Fruit fly (Drosophila melanogaster): Measurements from ENCODE around the gene CG17258.

Gene CG17258

DNA sequence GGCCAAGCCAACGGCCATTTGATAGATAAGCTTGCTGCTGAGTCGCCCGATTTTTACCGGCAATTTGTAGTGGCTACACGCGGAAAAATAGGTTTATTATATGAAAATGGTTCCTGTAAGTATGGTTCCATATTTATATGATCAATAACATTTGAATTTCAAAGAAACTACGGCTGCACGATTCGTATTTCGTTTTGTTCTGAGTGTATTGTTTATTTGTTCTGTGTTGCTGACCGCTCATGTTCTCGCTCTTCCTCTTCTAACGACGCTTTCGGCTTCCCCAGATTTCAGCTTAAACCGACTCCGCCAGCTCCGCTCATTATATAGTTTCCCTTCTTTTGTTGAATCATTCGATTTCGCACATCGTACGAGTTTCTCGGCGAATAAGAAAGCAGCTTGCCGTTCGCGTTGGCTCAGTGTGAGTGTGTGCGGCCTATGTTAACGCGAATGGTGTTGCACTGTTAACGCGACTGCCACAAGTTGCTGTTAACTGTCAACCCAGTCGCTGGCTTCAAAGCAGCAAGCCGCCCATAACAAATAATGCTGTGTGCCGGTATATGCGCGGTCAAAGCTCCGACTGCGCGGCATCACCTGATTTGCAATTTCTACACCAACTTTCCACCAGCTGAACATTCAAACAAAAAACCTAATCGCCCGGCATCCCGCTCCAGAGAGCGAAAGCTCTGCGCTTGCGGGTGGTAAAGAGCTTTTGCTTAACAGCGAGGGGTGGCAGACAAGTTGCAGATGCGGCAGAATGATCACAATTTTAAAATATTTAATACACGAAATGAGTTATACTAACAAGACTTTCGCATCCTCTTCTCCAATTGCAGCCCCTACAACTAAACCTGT lies 23.9 kb upstream of the CG17258 start (continued):
- TF ChIP-seq Rfx (GFP tag; IDR thresholded peaks at IDR 0.05) (peak; percentile 80), CG15011 (GFP tag; optimal IDR thresholded peaks at IDR 0.05) (no peak), CG9437 (GFP tag; optimal IDR thresholded peaks at IDR 0.05) (peak; percentile 17), CG15514 (GFP tag; optimal IDR thresholded peaks at IDR 0.05) (peak; percentile 21), Hsf (GFP tag; optimal IDR thresholded peaks at IDR 0.05) (peak; percentile 1), CG14441 (GFP tag; IDR thresholded peaks at IDR 0.05) (no peak), CG6175 (GFP tag; IDR thresholded peaks at IDR 0.05) (peak; percentile 87), h (optimal IDR thresholded peaks at IDR 0.05) (no peak), onecut (GFP tag; IDR thresholded peaks at IDR 0.05) (no peak), ara (GFP tag; IDR thresholded peaks at IDR 0.05) (0 out of 2 replicates have a peak, but pooled peaks have one; percentile 9), cas (GFP tag; IDR thresholded peaks at IDR 0.05) (0 out of 2 replicates have a peak, but pooled peaks have one; percentile 5), CG11696 (GFP tag; IDR thresholded peaks at IDR 0.05) (0 out of 2 replicates have a peak, but pooled peaks have one; percentile 36), lbe (GFP tag; optimal IDR thresholded peaks at IDR 0.05) (no peak), rib (GFP tag; IDR thresholded peaks at IDR 0.05) (peak; percentile 16; the same call in 1 of the 2 replicates), CTCF (GFP tag; optimal IDR thresholded peaks at IDR 0.05) (no peak), CG15696 (tag; optimal IDR thresholded peaks at IDR 0.05) (no peak), CG10147 (GFP tag; optimal IDR thresholded peaks at IDR 0.05) (no peak), Myb (GFP tag; optimal IDR thresholded peaks at IDR 0.05) (peak; percentile 61), CrebB (tag; optimal IDR thresholded peaks at IDR 0.05) (no peak), Side (GFP tag; optimal IDR thresholded peaks at IDR 0.05) (no peak), CG7556 (GFP tag; optimal IDR thresholded peaks at IDR 0.05) (peak; percentile 40), Spps (tag; optimal IDR thresholded peaks at IDR 0.05) (no peak), sob (GFP tag; IDR thresholded peaks at IDR 0.05) (peak; percentile 43; the same call in 1 of the 2 replicates), CG17359 (tag; optimal IDR thresholded peaks at IDR 0.05) (no peak), chn (GFP tag; optimal IDR thresholded peaks at IDR 0.05) (peak; percentile 37), CG10979 (tag; optimal IDR thresholded peaks at IDR 0.05) (no peak), Ets97D (GFP tag; optimal IDR thresholded peaks at IDR 0.05) (no peak), Pdp1 (GFP tag; optimal IDR thresholded peaks at IDR 0.05) (peak in 1 of 2 experiments; percentile 23), CG17385 (GFP tag; optimal IDR thresholded peaks at IDR 0.05) (peak; percentile 49), Hr51 (GFP tag; optimal IDR thresholded peaks at IDR 0.05) (no peak), fu2 (GFP tag; optimal IDR thresholded peaks at IDR 0.05) (peak; percentile 45), Mes4 (GFP tag; optimal IDR thresholded peaks at IDR 0.05) (no peak), Lim3 (GFP tag; IDR thresholded peaks at IDR 0.05) (0 out of 2 replicates have a peak, but pooled peaks have one; percentile 12), grau (tag; optimal IDR thresholded peaks at IDR 0.05) (peak; percentile 11), CG9609 (GFP tag; optimal IDR thresholded peaks at IDR 0.05) (peak; percentile 19), CG6272 (GFP tag; IDR thresholded peaks at IDR 0.05) (0 out of 2 replicates have a peak, but pooled peaks have one; percentile 22), CG8944 (GFP tag; optimal IDR thresholded peaks at IDR 0.05) (peak; percentile 8)

DNA sequence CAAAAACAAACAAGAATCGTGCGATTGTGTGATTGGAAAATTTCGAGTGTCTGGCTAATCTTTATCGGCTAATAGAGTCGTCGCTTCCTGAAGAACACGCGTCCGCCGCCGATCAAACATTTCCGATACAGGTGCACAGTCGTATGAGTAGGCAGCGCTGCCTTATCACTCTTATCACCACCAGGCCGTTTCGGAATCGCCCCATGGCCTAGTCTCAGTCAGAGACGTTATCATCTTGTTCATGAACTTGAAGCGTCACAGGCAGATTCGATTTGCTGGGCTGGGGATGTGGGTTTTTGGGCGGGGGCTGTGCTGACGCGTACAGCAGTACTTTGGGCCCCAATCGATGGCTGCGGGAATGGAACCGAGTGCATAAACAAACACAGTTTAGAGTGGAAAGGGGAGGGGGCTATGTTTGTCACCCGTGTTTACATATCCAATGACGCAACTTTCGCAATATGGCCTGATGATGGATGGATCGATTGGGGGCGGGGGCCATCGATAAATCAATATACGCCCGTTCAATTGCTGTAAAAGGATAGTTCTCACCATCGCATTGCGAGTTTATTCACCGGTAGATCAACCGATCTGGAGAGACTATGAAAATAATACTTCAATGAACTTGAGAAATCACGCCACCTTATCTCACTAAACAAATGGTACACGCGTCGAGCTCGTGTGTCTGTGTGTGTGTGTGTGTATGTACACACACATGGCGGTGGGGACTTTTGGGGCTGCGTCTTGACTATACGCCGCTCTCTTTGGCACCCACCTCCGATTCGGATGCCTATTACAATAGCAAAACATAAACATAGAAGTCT lies 23.0 kb upstream of the CG17258 start:
- TF ChIP-seq Ravus (GFP tag; IDR thresholded peaks at IDR 0.05) (no peak), CG6689 (GFP tag; IDR thresholded peaks at IDR 0.05) (0 out of 2 replicates have a peak, but pooled peaks have one; percentile 10), Rx (GFP tag; IDR thresholded peaks at IDR 0.05) (no peak), Oli (tag; optimal IDR thresholded peaks at IDR 0.05) (no peak), mirr (GFP tag; optimal IDR thresholded peaks at IDR 0.05) (peak; percentile 94), CG18599 (GFP tag; optimal IDR thresholded peaks at IDR 0.05) (peak; percentile 59), Eip74EF (GFP tag; optimal IDR thresholded peaks at IDR 0.05) (peak in 1 of 2 experiments; percentile 50), NC2β (GFP tag; optimal IDR thresholded peaks at IDR 0.05) (no peak), ash1 (GFP tag; optimal IDR thresholded peaks at IDR 0.05) (peak; percentile 4), CG9817 (tag; optimal IDR thresholded peaks at IDR 0.05) (no peak), CG9932 (GFP tag; IDR thresholded peaks at IDR 0.05) (0 out of 2 replicates have a peak, but pooled peaks have one; percentile 22), Pdp1 (GFP tag; optimal IDR thresholded peaks at IDR 0.05) (peak in 1 of 2 experiments; percentile 64), caup (GFP tag; optimal IDR thresholded peaks at IDR 0.05; ENCODE audit: severe bottlenecking) (peak; percentile 32)
